Worm (Caenorhabditis elegans): Measurements from ENCODE around the gene damt-1.

- TF ChIP-seq pha-4 (tag; optimal IDR thresholded peaks at IDR 0.05) (no peak), tbx-8 (GFP tag; optimal IDR thresholded peaks at IDR 0.05) (no peak)
Measured at ce11 chrII:5688959-5689358, 31.0 kb upstream of the damt-1 start, which contains the start of gene C25H3.11.
